Worm (Caenorhabditis elegans): ENCODE measurements around the gene F10G2.4.

DNA sequence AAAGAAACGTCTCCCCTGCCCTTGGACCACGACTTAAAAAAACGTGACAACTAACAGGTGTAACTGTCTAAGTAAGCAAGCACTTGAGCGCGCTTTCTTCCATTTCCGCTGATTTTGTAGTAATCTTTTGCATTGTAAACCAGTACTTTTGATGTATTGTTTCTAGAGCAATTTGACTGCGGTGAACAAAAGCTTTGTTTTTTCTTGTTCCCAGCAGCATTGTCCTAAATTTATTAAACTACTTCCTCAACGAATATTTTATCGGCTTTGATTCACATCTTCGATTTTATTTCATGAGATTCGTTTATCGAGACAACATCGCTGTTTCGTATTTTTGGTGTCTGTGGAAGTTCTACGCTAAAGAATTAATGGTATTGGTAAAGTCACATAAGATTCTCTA is 38.3 kb upstream of the F10G2.4 start, which contains the start of gene C13A2.1:
- TF ChIP-seq ztf-11 (tag; optimal IDR thresholded peaks at IDR 0.05) (no peak), nhr-237 (tag; optimal IDR thresholded peaks at IDR 0.05) (no peak), flh-1 (GFP tag; optimal IDR thresholded peaks at IDR 0.05) (no peak), lin-32 (GFP tag; optimal IDR thresholded peaks at IDR 0.05) (no peak), elt-3 (tag; optimal IDR thresholded peaks at IDR 0.05) (no peak), unc-62 (GFP tag; optimal IDR thresholded peaks at IDR 0.05) (no peak), nhr-28 (tag; optimal IDR thresholded peaks at IDR 0.05) (no peak), snpc-4 (tag; optimal IDR thresholded peaks at IDR 0.05) (no peak), pha-4 (tag; optimal IDR thresholded peaks at IDR 0.05) (no peak), tbx-8 (GFP tag; optimal IDR thresholded peaks at IDR 0.05) (no peak)

Data from whole organism, mixed stage, embryonic.